Worm (Caenorhabditis elegans) whole organism, early embryonic: ENCODE data around the gene Y38H6C.21.

Experiments
- ama-1 ChIP-seq: fragments of 150-350 bp; optimal IDR thresholded peaks from 2 replicates; lab custom pipeline; 2014
- ceh-36 ChIP-seq: sonication (generic microtip); optimal IDR thresholded peaks from 2 replicates; lab custom pipeline; 2016; ENCODE audit warnings: missing genetic modification characterization, inconsistent platforms, missing compliant biosample characterization
- ets-7 ChIP-seq: sonication (generic microtip); optimal IDR thresholded peaks from 2 replicates; lab custom pipeline; 2016; ENCODE audit warnings: missing genotype, missing genetic modification characterization, missing compliant biosample characterization
- flt-1 ChIP-seq: fragments of 200-800 bp; sonication (Bioruptor generic); IDR thresholded peaks from 2 replicates; pipeline ENCODE4 v1.3.6; 2022; ENCODE audit warnings: missing genetic modification characterization, missing compliant biosample characterization
- hmbx-1 ChIP-seq: sonication (generic microtip); optimal IDR thresholded peaks from 2 replicates; lab custom pipeline; 2016; ENCODE audit warnings: mild to moderate bottlenecking, missing genetic modification characterization, missing compliant biosample characterization
- hmg-4 ChIP-seq: fragments of 200-800 bp; sonication (Bioruptor generic); optimal IDR thresholded peaks from 2 replicates; lab custom pipeline; 2018; ENCODE audit warnings: mild to moderate bottlenecking, missing genetic modification characterization, missing compliant biosample characterization
- hnd-1 ChIP-seq: sonication (generic microtip); optimal IDR thresholded peaks from 2 replicates; lab custom pipeline; 2016; ENCODE audit warnings: missing genetic modification characterization, missing compliant biosample characterization
- scrt-1 ChIP-seq: fragments of 200-800 bp; sonication (Bioruptor generic); IDR thresholded peaks from 2 replicates; pipeline ENCODE4 v1.3.6; 2022; ENCODE audit warnings: missing genetic modification characterization, missing compliant biosample characterization
- sea-1 ChIP-seq: fragments of 200-800 bp; sonication (Bioruptor generic); conservative IDR thresholded peaks from 2 replicates; pipeline ENCODE4 v1.3.6; 2022; ENCODE audit warnings: missing genetic modification characterization, missing compliant biosample characterization
- tra-4 ChIP-seq: sonication (generic microtip); optimal IDR thresholded peaks from 2 replicates; lab custom pipeline; 2017; ENCODE audit warnings: missing genetic modification characterization, missing compliant biosample characterization

- TF ChIP-seq ama-1 (lab: Kevin White, UChicago) (no peak), flt-1 (no peak), sea-1 (GFP tag; lab: Robert Waterston, UW) (no peak), hmbx-1 (tag; lab: Kevin White, UChicago) (no peak), scrt-1 (no peak), tra-4 (tag; lab: Kevin White, UChicago) (no peak), ets-7 (no peak), ceh-36 (tag; lab: Kevin White, UChicago) (no peak), hmg-4 (no peak), hnd-1 (tag; lab: Kevin White, UChicago) (no peak)
Measured at ce11 chrV:20561795-20562194, 6.7 kb upstream of the Y38H6C.21 start, which contains the start of gene F26F2.1.
